Worm (Caenorhabditis elegans): Measurements from ENCODE around the gene cest-30.

The cest-30 gene

ce11 chrV:5272619-5273074 lies 9.7 kb upstream of the cest-30 start:
- TF ChIP-seq W03F9.2 (tag; optimal IDR thresholded peaks at IDR 0.05) (no peak), dao-5 (tag; optimal IDR thresholded peaks at IDR 0.05) (no peak), him-1 (tag; optimal IDR thresholded peaks at IDR 0.05) (no peak)

- TF ChIP-seq him-1 (tag; optimal IDR thresholded peaks at IDR 0.05): no peak
- TF ChIP-seq W03F9.2 (tag; optimal IDR thresholded peaks at IDR 0.05): no peak
- no peak for TF ChIP-seq dao-5 (tag; optimal IDR thresholded peaks at IDR 0.05)
Observed at ce11 chrV:5272034-5272433, 9.1 kb upstream of the cest-30 start.

- TF ChIP-seq him-1 (tag; optimal IDR thresholded peaks at IDR 0.05) (no peak), W03F9.2 (tag; optimal IDR thresholded peaks at IDR 0.05) (no peak), dao-5 (tag; optimal IDR thresholded peaks at IDR 0.05) (no peak)
Observed at ce11 chrV:5271487-5271886, 8.6 kb upstream of the cest-30 start.

ce11 chrV:5269024-5269535 lies 6.2 kb upstream of the cest-30 start, which contains the start of gene penr-1:
TSS of gene penr-1 (plus strand) at chrV:5269485.
- TF ChIP-seq him-1 (tag; optimal IDR thresholded peaks at IDR 0.05) (no peak), dao-5 (tag; optimal IDR thresholded peaks at IDR 0.05) (no peak), W03F9.2 (tag; optimal IDR thresholded peaks at IDR 0.05) (no peak)

ce11 chrV:5265581-5265980 lies 2.7 kb upstream of the cest-30 start, which contains the start of the genes srt-69 and B0238.12:
TSS of gene srt-69 (minus strand) at chrV:5265681.
TSS of gene B0238.12 (plus strand) at chrV:5265844.
- TF ChIP-seq dao-5 (tag; optimal IDR thresholded peaks at IDR 0.05) (no peak), him-1 (tag; optimal IDR thresholded peaks at IDR 0.05) (no peak), W03F9.2 (tag; optimal IDR thresholded peaks at IDR 0.05) (no peak)

- no peak for TF ChIP-seq dao-5 (tag; optimal IDR thresholded peaks at IDR 0.05)
- TF ChIP-seq him-1 (tag; optimal IDR thresholded peaks at IDR 0.05): no peak
- no peak for TF ChIP-seq W03F9.2 (tag; optimal IDR thresholded peaks at IDR 0.05)
Observed at ce11 chrV:5259448-5259847, 3.5 kb downstream of the cest-30 start, which contains the start of gene srt-70. TSS of gene srt-70 (minus strand) at chrV:5259548.

ce11 chrV:5257358-5257757 lies 5.5 kb downstream of the cest-30 start, which contains the start of gene srt-67:
TSS of gene srt-67 (minus strand) at chrV:5257458.
- TF ChIP-seq W03F9.2 (tag; optimal IDR thresholded peaks at IDR 0.05): no peak
- TF ChIP-seq him-1 (tag; optimal IDR thresholded peaks at IDR 0.05): no peak
- no peak for TF ChIP-seq dao-5 (tag; optimal IDR thresholded peaks at IDR 0.05)

ce11 chrV:5252016-5252415 lies 10.9 kb downstream of the cest-30 start, which contains the start of gene srt-68:
TSS of gene srt-68 (minus strand) at chrV:5252116.
- TF ChIP-seq him-1 (tag; optimal IDR thresholded peaks at IDR 0.05) (no peak), W03F9.2 (tag; optimal IDR thresholded peaks at IDR 0.05) (no peak), dao-5 (tag; optimal IDR thresholded peaks at IDR 0.05) (no peak)

- TF ChIP-seq dao-5 (tag; optimal IDR thresholded peaks at IDR 0.05) (no peak), W03F9.2 (tag; optimal IDR thresholded peaks at IDR 0.05) (no peak), him-1 (tag; optimal IDR thresholded peaks at IDR 0.05) (no peak)
Observed at ce11 chrV:5243036-5243435, 19.9 kb downstream of the cest-30 start, which contains the start of gene cest-35.1. TSS of gene cest-35.1 (minus strand) at chrV:5243136.

- no peak for TF ChIP-seq him-1 (tag; optimal IDR thresholded peaks at IDR 0.05)
- no peak for TF ChIP-seq W03F9.2 (tag; optimal IDR thresholded peaks at IDR 0.05)
- no peak for TF ChIP-seq dao-5 (tag; optimal IDR thresholded peaks at IDR 0.05)
Observed at ce11 chrV:5239903-5240302, 23.0 kb downstream of the cest-30 start, which contains the start of gene B0238.15. TSS of gene B0238.15 (plus strand) at chrV:5240203.

- TF ChIP-seq him-1 (tag; optimal IDR thresholded peaks at IDR 0.05): no peak
- no peak for TF ChIP-seq W03F9.2 (tag; optimal IDR thresholded peaks at IDR 0.05)
- TF ChIP-seq dao-5 (tag; optimal IDR thresholded peaks at IDR 0.05): no peak
Observed at ce11 chrV:5239404-5239803, 23.5 kb downstream of the cest-30 start, which contains the start of gene C52A10.3. TSS of gene C52A10.3 (minus strand) at chrV:5239504.

- TF ChIP-seq W03F9.2 (tag; optimal IDR thresholded peaks at IDR 0.05) (no peak), him-1 (tag; optimal IDR thresholded peaks at IDR 0.05) (no peak), dao-5 (tag; optimal IDR thresholded peaks at IDR 0.05) (no peak)
Observed at ce11 chrV:5237116-5237515, 25.8 kb downstream of the cest-30 start, which contains the start of gene cest-35.2. TSS of gene cest-35.2 (minus strand) at chrV:5237216.

- TF ChIP-seq him-1 (tag; optimal IDR thresholded peaks at IDR 0.05) (no peak), dao-5 (tag; optimal IDR thresholded peaks at IDR 0.05) (no peak), W03F9.2 (tag; optimal IDR thresholded peaks at IDR 0.05) (no peak)
Observed at ce11 chrV:5233777-5234176, 29.1 kb downstream of the cest-30 start, which contains the start of gene cest-32. TSS of gene cest-32 (minus strand) at chrV:5233891.

ce11 chrV:5228513-5228912 lies 34.4 kb downstream of the cest-30 start:
- TF ChIP-seq W03F9.2 (tag; optimal IDR thresholded peaks at IDR 0.05) (no peak), dao-5 (tag; optimal IDR thresholded peaks at IDR 0.05) (no peak), him-1 (tag; optimal IDR thresholded peaks at IDR 0.05) (no peak)
